Fruit fly (Drosophila melanogaster): ENCODE measurements around the gene Diedel.

Gene Diedel

dm6 chr3R:29519332-29519731 is 25.7 kb downstream of the Diedel start (continued):
- TF ChIP-seq zfh1 (GFP tag; IDR thresholded peaks at IDR 0.05) (peak; percentile 42; the same call in 1 of the 3 replicates), pum (GFP tag; optimal IDR thresholded peaks at IDR 0.05) (no peak), CG10147 (GFP tag; optimal IDR thresholded peaks at IDR 0.05) (no peak), CG6175 (GFP tag; IDR thresholded peaks at IDR 0.05) (no peak), nau (GFP tag; optimal IDR thresholded peaks at IDR 0.05) (no peak), CG10462 (GFP tag; optimal IDR thresholded peaks at IDR 0.05) (no peak), Adf1 (GFP tag; IDR thresholded peaks at IDR 0.05) (no peak), CG9215 (GFP tag; IDR thresholded peaks at IDR 0.05) (no peak), corto (GFP tag; optimal IDR thresholded peaks at IDR 0.05) (peak; percentile 24), disco-r (GFP tag; optimal IDR thresholded peaks at IDR 0.05) (no peak), CG17612 (GFP tag; IDR thresholded peaks at IDR 0.05) (no peak), CG14441 (GFP tag; IDR thresholded peaks at IDR 0.05) (peak; percentile 46), ranshi (GFP tag; IDR thresholded peaks at IDR 0.05) (0 out of 2 replicates have a peak, but pooled peaks have one; percentile 25), peb (GFP tag; IDR thresholded peaks at IDR 0.05) (no peak), odd (GFP tag; optimal IDR thresholded peaks at IDR 0.05) (no peak), CG17361 (GFP tag; IDR thresholded peaks at IDR 0.05) (peak; percentile 51; the same call in 1 of the 3 replicates), jumu (GFP tag; optimal IDR thresholded peaks at IDR 0.05) (no peak), ci (GFP tag; IDR thresholded peaks at IDR 0.05) (peak; percentile 68; the same call in 2 of the 3 replicates), Myb (GFP tag; optimal IDR thresholded peaks at IDR 0.05) (no peak), cad (GFP tag; optimal IDR thresholded peaks at IDR 0.05) (no peak), CG5953 (GFP tag; IDR thresholded peaks at IDR 0.05) (0 out of 2 replicates have a peak, but pooled peaks have one; percentile 20), otp (GFP tag; IDR thresholded peaks at IDR 0.05) (no peak), CG4730 (GFP tag; IDR thresholded peaks at IDR 0.05) (no peak), repo (GFP tag; optimal IDR thresholded peaks at IDR 0.05) (no peak), YL-1 (GFP tag; optimal IDR thresholded peaks at IDR 0.05) (no peak), CG15514 (GFP tag; optimal IDR thresholded peaks at IDR 0.05) (no peak), CG2889 (GFP tag; IDR thresholded peaks at IDR 0.05) (no peak), CG9876 (GFP tag; optimal IDR thresholded peaks at IDR 0.05) (no peak), Deaf1 (tag; optimal IDR thresholded peaks at IDR 0.05) (no peak), CG4854 (GFP tag; optimal IDR thresholded peaks at IDR 0.05) (no peak), Sox100B (GFP tag; optimal IDR thresholded peaks at IDR 0.05) (peak; percentile 30), CG30020 (tag; optimal IDR thresholded peaks at IDR 0.05) (no peak), ems (GFP tag; optimal IDR thresholded peaks at IDR 0.05) (no peak), bsh (GFP tag; optimal IDR thresholded peaks at IDR 0.05) (peak; percentile 3 to 57), emc (GFP tag; optimal IDR thresholded peaks at IDR 0.05) (no peak), grn (GFP tag; optimal IDR thresholded peaks at IDR 0.05) (no peak), Lpt (GFP tag; optimal IDR thresholded peaks at IDR 0.05) (no peak), kah (GFP tag; optimal IDR thresholded peaks at IDR 0.05) (no peak), CG11504 (tag; optimal IDR thresholded peaks at IDR 0.05) (peak; percentile 54), CG8924 (tag; optimal IDR thresholded peaks at IDR 0.05) (peak; percentile 40), Optix (GFP tag; IDR thresholded peaks at IDR 0.05) (no peak), CG4282 (GFP tag; optimal IDR thresholded peaks at IDR 0.05) (no peak), CG33557 (GFP tag; optimal IDR thresholded peaks at IDR 0.05) (no peak), NFAT (GFP tag; IDR thresholded peaks at IDR 0.05) (no peak), lola (GFP tag; optimal IDR thresholded peaks at IDR 0.05) (peak in 1 of 3 experiments; percentile 36), mirr (GFP tag; optimal IDR thresholded peaks at IDR 0.05) (no peak), pfk (GFP tag; optimal IDR thresholded peaks at IDR 0.05) (no peak), CG13287 (GFP tag; IDR thresholded peaks at IDR 0.05; ENCODE audit: partially characterized antibody) (no peak), pho (GFP tag; optimal IDR thresholded peaks at IDR 0.05) (no peak), ase (GFP tag; IDR thresholded peaks at IDR 0.05) (no peak), CG4404 (GFP tag; IDR thresholded peaks at IDR 0.05) (no peak), CG1602 (GFP tag; optimal IDR thresholded peaks at IDR 0.05) (peak; percentile 39)
